Worm (Caenorhabditis elegans) whole organism, late embryonic: Measurements from ENCODE around the gene cyp-13A10.

ENCODE experiments used
- ama-1 ChIP-seq: fragments of 150-350 bp; optimal IDR thresholded peaks from 2 replicates; lab custom pipeline; 2014
- ceh-2 ChIP-seq: sonication (generic microtip); optimal IDR thresholded peaks from 2 replicates; lab custom pipeline; 2016; ENCODE audit warnings: missing genotype, missing genetic modification characterization, missing compliant biosample characterization
- ceh-24 ChIP-seq: sonication (generic microtip); optimal IDR thresholded peaks from 2 replicates; lab custom pipeline; 2016; ENCODE audit warnings: mild to moderate bottlenecking, missing genetic modification characterization, missing compliant biosample characterization
- che-1 ChIP-seq: sonication (generic microtip); optimal IDR thresholded peaks from 2 replicates; lab custom pipeline; 2016; ENCODE audit warnings: mild to moderate bottlenecking, missing genetic modification characterization, missing compliant biosample characterization
- dmd-4 ChIP-seq: sonication (generic microtip); optimal IDR thresholded peaks from 2 replicates; lab custom pipeline; 2016; ENCODE audit warnings: borderline replicate concordance, missing genetic modification characterization, missing compliant biosample characterization
- elt-2 ChIP-seq: sonication (generic microtip); optimal IDR thresholded peaks from 2 replicates; lab custom pipeline; 2016; ENCODE audit warnings: missing genetic modification reagents, missing genetic modification characterization, missing compliant biosample characterization
- hlh-8 ChIP-seq: sonication (generic microtip); optimal IDR thresholded peaks from 2 replicates; lab custom pipeline; 2016; ENCODE audit warnings: missing genotype, missing genetic modification characterization, missing compliant biosample characterization
- lin-11 ChIP-seq: fragments of 200-800 bp; sonication (Bioruptor generic); optimal IDR thresholded peaks from 2 replicates; lab custom pipeline; 2018; ENCODE audit warnings: mild to moderate bottlenecking, missing genetic modification characterization, missing compliant biosample characterization
- nhr-232 ChIP-seq: sonication (generic microtip); optimal IDR thresholded peaks from 2 replicates; lab custom pipeline; 2016; ENCODE audit warnings: missing genetic modification characterization, missing compliant biosample characterization
- pag-3 ChIP-seq: sonication (generic microtip); optimal IDR thresholded peaks from 2 replicates; lab custom pipeline; 2016; ENCODE audit warnings: missing compliant biosample characterization, missing genetic modification characterization, borderline replicate concordance
- pqm-1 ChIP-seq: sonication (generic microtip); optimal IDR thresholded peaks from 2 replicates; lab custom pipeline; 2016; ENCODE audit warnings: missing genetic modification characterization, missing compliant biosample characterization
- sox-2 ChIP-seq: fragments of 200-800 bp; sonication (Bioruptor generic); IDR thresholded peaks from 2 replicates; pipeline ENCODE4 v1.3.6; 2022; ENCODE audit warnings: missing genetic modification reagents, missing genetic modification characterization, missing compliant biosample characterization
- tbx-2 ChIP-seq: sonication (generic microtip); optimal IDR thresholded peaks from 2 replicates; lab custom pipeline; 2016; ENCODE audit warnings: missing genetic modification characterization, missing compliant biosample characterization
- unc-3 ChIP-seq, 2 experiments: fragments of 200-800 bp in 1 of 2; sonication (Bioruptor generic) in 1 of 2; sonication (generic microtip) in 1 of 2; conservative IDR thresholded peaks in 1 of 2; optimal IDR thresholded peaks in 1 of 2; 2 replicates each; pipeline versions ENCODE4 v1.3.6 to Lab custom; 2016 to 2022; ENCODE audit warnings: missing compliant biosample characterization in 2 of 2, missing genetic modification characterization in 2 of 2, missing genetic modification reagents in 1 of 2

DNA sequence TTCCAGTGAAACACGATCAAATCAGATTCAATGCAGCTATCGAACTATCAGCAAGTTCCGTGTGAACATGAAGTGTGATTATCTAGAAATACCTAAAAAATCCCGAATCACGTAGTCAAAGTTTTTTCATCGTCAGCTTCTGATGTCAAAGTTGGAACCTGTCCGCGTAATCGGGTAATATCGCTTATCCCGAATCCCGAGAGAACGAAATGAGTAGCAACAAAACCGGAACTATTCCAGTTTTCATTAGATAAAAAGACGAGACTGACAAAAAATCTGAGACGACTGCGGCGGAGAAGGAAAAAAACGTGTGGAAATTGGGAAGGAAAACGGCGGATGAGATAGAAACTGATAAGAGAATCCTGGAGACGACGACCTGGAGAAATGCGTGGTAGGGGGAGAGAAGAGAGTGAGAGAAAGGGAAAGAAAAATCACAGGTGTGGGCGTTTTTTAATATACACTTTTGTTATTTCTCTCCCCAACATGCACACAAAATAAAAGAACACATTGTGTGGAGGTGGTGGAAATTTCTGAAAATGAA is 42.6 kb downstream of the cyp-13A10 start:
- TF ChIP-seq unc-3 (GFP tag; conservative IDR thresholded peaks at IDR 0.05; lab: Robert Waterston, UW) = no peak
- TF ChIP-seq unc-3 (tag; optimal IDR thresholded peaks at IDR 0.05; lab: Kevin White, UChicago) = no peak
- no peak for TF ChIP-seq pqm-1 (tag; lab: Kevin White, UChicago)
- no peak for TF ChIP-seq lin-11 (tag; lab: Kevin White, UChicago)
- TF ChIP-seq tbx-2 (tag; lab: Kevin White, UChicago) = no peak
- no peak for TF ChIP-seq che-1 (tag; lab: Kevin White, UChicago)
- TF ChIP-seq dmd-4 (tag; lab: Kevin White, UChicago) = no peak
- no peak for TF ChIP-seq hlh-8 (tag; lab: Kevin White, UChicago)
- TF ChIP-seq ama-1 (lab: Kevin White, UChicago) = no peak
- no peak for TF ChIP-seq elt-2 (tag; lab: Kevin White, UChicago)
- TF ChIP-seq nhr-232 (tag; lab: Kevin White, UChicago) = no peak
- TF ChIP-seq ceh-24 = no peak
- no peak for TF ChIP-seq sox-2 (GFP tag; lab: Robert Waterston, UW)
- no peak for TF ChIP-seq ceh-2
- no peak for TF ChIP-seq pag-3 (tag; lab: Kevin White, UChicago)
